Fruit fly (Drosophila melanogaster) whole organism, embryonic: Measurements from ENCODE around the gene Cow.
A peak's percentile ranks its signal among the peaks of the same experiment; 100 is the strongest.

Experiments
- Adf1 ChIP-seq: fragments of 200-800 bp; sonication (Bioruptor generic); IDR thresholded peaks from 2 replicates; pipeline ENCODE4 v1.3.6; 2022; ENCODE audit warnings: missing biosample characterization, missing genetic modification characterization
- B-H1 ChIP-seq: fragments of 200-800 bp; sonication (Bioruptor generic); IDR thresholded peaks from 3 replicates; pipeline ENCODE4 v1.3.6; 2022; ENCODE audit warnings: missing biosample characterization, missing genetic modification characterization
- B-H2 ChIP-seq: fragments of 200-800 bp; sonication (Bioruptor generic); optimal IDR thresholded peaks from 2 replicates; lab custom pipeline; 2018; ENCODE audit warnings: missing biosample characterization, mild to moderate bottlenecking, missing genetic modification characterization
- Bgb ChIP-seq: fragments of 200-800 bp; sonication (Bioruptor generic); IDR thresholded peaks from 2 replicates; pipeline ENCODE4 v1.3.6; 2022; ENCODE audit warnings: missing biosample characterization, missing genetic modification characterization; ENCODE audit not compliant: partially characterized antibody
- CG10274 ChIP-seq: fragments of 200-800 bp; sonication (Bioruptor generic); optimal IDR thresholded peaks from 3 replicates; lab custom pipeline; 2017; ENCODE audit warnings: missing biosample characterization, mild to moderate bottlenecking, missing genetic modification characterization
- CG10431 ChIP-seq: fragments of 200-800 bp; sonication (Bioruptor generic); optimal IDR thresholded peaks from 3 replicates; lab custom pipeline; 2018; ENCODE audit warnings: missing biosample characterization, mild to moderate bottlenecking, missing genetic modification characterization
- CG10565 ChIP-seq: fragments of 200-800 bp; sonication (Bioruptor generic); optimal IDR thresholded peaks from 3 replicates; lab custom pipeline; 2016; ENCODE audit warnings: missing biosample characterization, mild to moderate bottlenecking, missing genetic modification characterization
- CG10979 ChIP-seq: fragments of 200-800 bp; sonication (Bioruptor generic); optimal IDR thresholded peaks from 2 replicates; lab custom pipeline; 2018; ENCODE audit warnings: missing biosample characterization, mild to moderate bottlenecking, missing genetic modification characterization, moderate library complexity
- CG11456 ChIP-seq: fragments of 200-800 bp; sonication (Bioruptor generic); IDR thresholded peaks from 3 replicates; pipeline ENCODE4 v1.3.6; 2022; ENCODE audit warnings: missing biosample characterization, missing genetic modification characterization
- CG11504 ChIP-seq: fragments of 200-800 bp; sonication (Bioruptor generic); optimal IDR thresholded peaks from 3 replicates; lab custom pipeline; 2019; ENCODE audit warnings: missing biosample characterization, mild to moderate bottlenecking, missing genetic modification characterization, moderate library complexity
- CG13123 ChIP-seq: fragments of 200-800 bp; sonication (Bioruptor generic); optimal IDR thresholded peaks from 2 replicates; lab custom pipeline; 2016; ENCODE audit warnings: missing biosample characterization, missing genetic modification characterization
- CG15479 ChIP-seq: fragments of 200-800 bp; sonication (Bioruptor generic); optimal IDR thresholded peaks from 3 replicates; lab custom pipeline; 2019; ENCODE audit warnings: missing biosample characterization, mild to moderate bottlenecking, missing genetic modification characterization, moderate library complexity
- CG17802 ChIP-seq: fragments of 200-800 bp; sonication (Bioruptor generic); optimal IDR thresholded peaks from 2 replicates; lab custom pipeline; 2018; ENCODE audit warnings: missing biosample characterization, mild to moderate bottlenecking, missing genetic modification characterization, moderate library complexity
- CG2202 ChIP-seq: fragments of 200-800 bp; sonication (Bioruptor generic); optimal IDR thresholded peaks from 2 replicates; lab custom pipeline; 2018; ENCODE audit warnings: missing biosample characterization, mild to moderate bottlenecking, missing genetic modification characterization
- CG30020 ChIP-seq: fragments of 200-800 bp; optimal IDR thresholded peaks from 2 replicates; lab custom pipeline; 2019; ENCODE audit warnings: missing biosample characterization, mild to moderate bottlenecking, missing genetic modification characterization, moderate library complexity
- CG30403 ChIP-seq: fragments of 200-800 bp; sonication (Bioruptor generic); optimal IDR thresholded peaks from 3 replicates; lab custom pipeline; 2016; ENCODE audit warnings: missing biosample characterization, missing genetic modification characterization
- CG33213 ChIP-seq: fragments of 200-800 bp; sonication (Bioruptor generic); optimal IDR thresholded peaks from 3 replicates; lab custom pipeline; 2016; ENCODE audit warnings: missing biosample characterization, missing genetic modification characterization
- CG34224 ChIP-seq: fragments of 200-800 bp; sonication (Bioruptor generic); IDR thresholded peaks from 3 replicates; pipeline ENCODE4 v1.3.6; 2022; ENCODE audit warnings: missing biosample characterization, missing genetic modification characterization; ENCODE audit not compliant: partially characterized antibody
- CG34376 ChIP-seq: fragments of 200-800 bp; sonication (Bioruptor generic); optimal IDR thresholded peaks from 2 replicates; lab custom pipeline; 2018; ENCODE audit warnings: missing biosample characterization, mild to moderate bottlenecking, missing genetic modification characterization
- CG34422 ChIP-seq: fragments of 200-800 bp; sonication (Bioruptor generic); IDR thresholded peaks from 3 replicates; pipeline ENCODE4 v1.3.6; 2022; ENCODE audit warnings: missing biosample characterization, missing genetic modification characterization
- CG4360 ChIP-seq: fragments of 200-800 bp; sonication (Bioruptor generic); IDR thresholded peaks from 2 replicates; pipeline ENCODE4 v1.3.6; 2022; ENCODE audit warnings: missing biosample characterization, missing genetic modification characterization
- CG43689 ChIP-seq: fragments of 200-800 bp; sonication (Bioruptor generic); IDR thresholded peaks from 2 replicates; pipeline ENCODE4 v1.3.6; 2022; ENCODE audit warnings: missing biosample characterization, missing genetic modification characterization
- CG4820 ChIP-seq: fragments of 200-800 bp; sonication (Bioruptor generic); optimal IDR thresholded peaks from 3 replicates; lab custom pipeline; 2016; ENCODE audit warnings: missing biosample characterization, missing genetic modification characterization
- CG6254 ChIP-seq: fragments of 200-800 bp; sonication (Bioruptor generic); optimal IDR thresholded peaks from 3 replicates; lab custom pipeline; 2017; ENCODE audit warnings: mild to moderate bottlenecking, missing biosample characterization, missing genetic modification reagents, missing genetic modification characterization
- CG6683 ChIP-seq: fragments of 200-800 bp; sonication (Bioruptor generic); optimal IDR thresholded peaks from 2 replicates; lab custom pipeline; 2017; ENCODE audit warnings: missing biosample characterization, mild to moderate bottlenecking, missing genetic modification characterization, missing genetic modification reagents
- CG6765 ChIP-seq: fragments of 200-800 bp; sonication (Bioruptor generic); optimal IDR thresholded peaks from 3 replicates; lab custom pipeline; 2017; ENCODE audit warnings: missing biosample characterization, mild to moderate bottlenecking, missing genetic modification characterization
- CG7786 ChIP-seq: fragments of 200-800 bp; sonication (Bioruptor generic); optimal IDR thresholded peaks from 2 replicates; lab custom pipeline; 2016; ENCODE audit warnings: missing biosample characterization, missing genetic modification characterization
- Dp ChIP-seq: fragments of 200-800 bp; sonication (Bioruptor generic); optimal IDR thresholded peaks from 2 replicates; lab custom pipeline; 2018; ENCODE audit warnings: missing biosample characterization, mild to moderate bottlenecking, missing genetic modification characterization, moderate library complexity
- E2f2 ChIP-seq: fragments of 200-800 bp; sonication (Bioruptor generic); IDR thresholded peaks from 2 replicates; pipeline ENCODE4 v1.3.6; 2022; ENCODE audit warnings: missing biosample characterization, missing genetic modification characterization
- Hr3 ChIP-seq: fragments of 200-800 bp; sonication (Bioruptor generic); optimal IDR thresholded peaks from 3 replicates; lab custom pipeline; 2016; ENCODE audit warnings: missing biosample characterization, missing genetic modification characterization
- Hr39 ChIP-seq: fragments of >200 bp; optimal IDR thresholded peaks from 2 replicates; lab custom pipeline; 2017
- MTF-1 ChIP-seq: fragments of 200-800 bp; sonication (Bioruptor generic); optimal IDR thresholded peaks from 2 replicates; lab custom pipeline; 2018; ENCODE audit warnings: missing biosample characterization, mild to moderate bottlenecking, missing genetic modification characterization, borderline replicate concordance
- NK7.1 ChIP-seq: fragments of 200-800 bp; sonication (Bioruptor generic); optimal IDR thresholded peaks from 3 replicates; lab custom pipeline; 2016; ENCODE audit warnings: missing biosample characterization, missing genetic modification characterization
- Stat92E ChIP-seq, 3 experiments: fragments of >200 bp in 2 of 3; fragments of 200-800 bp in 1 of 3; sonication (Bioruptor generic) in 1 of 3; optimal IDR thresholded peaks; 2 replicates each; lab custom pipeline; 2017 to 2019; ENCODE audit warnings: missing biosample characterization in 3 of 3, missing genetic modification characterization in 3 of 3, mild to moderate bottlenecking in 1 of 3, moderate library complexity in 1 of 3
- Usf ChIP-seq: fragments of 200-800 bp; sonication (Bioruptor generic); optimal IDR thresholded peaks from 2 replicates; lab custom pipeline; 2017; ENCODE audit warnings: missing genotype, missing biosample characterization, missing genetic modification characterization
- Xrp1 ChIP-seq: fragments of 200-800 bp; sonication (Bioruptor generic); IDR thresholded peaks from 2 replicates; pipeline ENCODE4 v1.3.6; 2022; ENCODE audit warnings: missing biosample characterization, missing genetic modification characterization
- bcd ChIP-seq: fragments of 200-800 bp; sonication (Bioruptor generic); optimal IDR thresholded peaks from 2 replicates; lab custom pipeline; 2017; ENCODE audit warnings: missing biosample characterization, mild to moderate bottlenecking, missing genetic modification characterization
- chm ChIP-seq: fragments of 200-800 bp; sonication (Bioruptor generic); IDR thresholded peaks from 2 replicates; pipeline ENCODE4 v1.3.6; 2022; ENCODE audit warnings: missing biosample characterization, missing genetic modification characterization
- danr ChIP-seq: fragments of 200-800 bp; sonication (Bioruptor generic); IDR thresholded peaks from 2 replicates; pipeline ENCODE4 v1.3.6; 2022; ENCODE audit warnings: missing biosample characterization, missing genetic modification characterization
- eve ChIP-seq, 2 experiments: fragments of >200 bp; optimal IDR thresholded peaks; 2 replicates each; lab custom pipeline; 2017; ENCODE audit warnings: missing biosample characterization in 2 of 2, missing genetic modification characterization in 2 of 2
- eyg ChIP-seq: fragments of 200-800 bp; sonication (Bioruptor generic); optimal IDR thresholded peaks from 3 replicates; lab custom pipeline; 2016; ENCODE audit warnings: missing biosample characterization, missing genetic modification characterization
- gsb-n ChIP-seq: fragments of 200-800 bp; sonication (Bioruptor generic); optimal IDR thresholded peaks from 3 replicates; lab custom pipeline; 2018; ENCODE audit warnings: missing biosample characterization, mild to moderate bottlenecking, missing genetic modification characterization
- her ChIP-seq: fragments of 200-800 bp; sonication (Bioruptor generic); optimal IDR thresholded peaks from 2 replicates; lab custom pipeline; 2016; ENCODE audit warnings: missing biosample characterization, missing genetic modification characterization
- ind ChIP-seq: fragments of 200-800 bp; sonication (Bioruptor generic); optimal IDR thresholded peaks from 3 replicates; lab custom pipeline; 2016; ENCODE audit warnings: missing biosample characterization, missing genetic modification characterization
- kay ChIP-seq: fragments of 200-800 bp; sonication (Bioruptor generic); optimal IDR thresholded peaks from 2 replicates; lab custom pipeline; 2016; ENCODE audit warnings: missing biosample characterization, missing genetic modification characterization
- scrt ChIP-seq: fragments of 200-800 bp; sonication (Bioruptor generic); optimal IDR thresholded peaks from 2 replicates; lab custom pipeline; 2018; ENCODE audit warnings: missing biosample characterization, mild to moderate bottlenecking, missing genetic modification characterization, moderate library complexity
- sens-2 ChIP-seq: fragments of 200-800 bp; sonication (Bioruptor generic); IDR thresholded peaks from 2 replicates; pipeline ENCODE4 v1.3.6; 2022; ENCODE audit warnings: missing biosample characterization, missing genetic modification characterization
- slou ChIP-seq: fragments of 200-800 bp; sonication (Bioruptor generic); optimal IDR thresholded peaks from 3 replicates; lab custom pipeline; 2016; ENCODE audit warnings: missing biosample characterization, missing genetic modification characterization
- twi ChIP-seq: fragments of 200-800 bp; optimal IDR thresholded peaks from 2 replicates; lab custom pipeline; 2019; ENCODE audit warnings: missing biosample characterization, mild to moderate bottlenecking, missing genetic modification characterization, moderate library complexity
- z ChIP-seq: fragments of 200-800 bp; sonication (Bioruptor generic); IDR thresholded peaks from 3 replicates; pipeline ENCODE4 v1.3.6; 2022; ENCODE audit warnings: missing biosample characterization, missing genetic modification characterization
- zfh2 ChIP-seq: fragments of 200-800 bp; sonication (Bioruptor generic); optimal IDR thresholded peaks from 2 replicates; lab custom pipeline; 2016; ENCODE audit warnings: missing biosample characterization, missing genetic modification characterization

Gene Cow

DNA sequence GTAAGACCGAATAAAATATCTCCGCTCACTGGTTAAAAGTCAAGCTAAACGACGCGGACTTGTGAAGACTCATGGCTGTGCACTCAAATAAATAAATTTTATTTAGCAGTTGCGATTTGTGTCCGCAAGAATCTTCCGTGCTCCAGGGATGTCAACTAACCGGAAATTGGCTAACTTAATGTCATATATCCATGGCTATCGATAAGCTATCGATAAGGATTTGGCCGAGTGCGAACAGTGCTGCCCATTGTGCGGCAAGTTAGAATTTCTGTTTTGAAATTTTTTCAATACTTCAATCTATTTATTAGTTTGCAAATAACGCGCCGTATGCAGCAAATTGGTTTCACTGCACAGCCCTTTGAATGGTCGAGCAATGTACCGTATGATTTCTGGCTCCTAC lies 58.6 kb downstream of the Cow start, which contains the start of gene p53 (continued):
- TF ChIP-seq Bgb (GFP tag; lab: Robert Waterston, UW) (peak; percentile 76), CG15479 (no peak), scrt (GFP tag; lab: Kevin White, UChicago) (peak; percentile 70), kay (GFP tag; lab: Kevin White, UChicago) (peak; percentile 27), her (peak; percentile 68), Stat92E (GFP tag; optimal IDR thresholded peaks at IDR 0.05; lab: Kevin White, UChicago) (no peak), Dp (GFP tag; lab: Kevin White, UChicago) (peak; percentile 84), eve (GFP tag; optimal IDR thresholded peaks at IDR 0.05; lab: Kevin White, UChicago) (no peak), E2f2 (GFP tag; lab: Robert Waterston, UW) (peak; percentile 91), CG10565 (GFP tag; lab: Kevin White, UChicago) (no peak), Usf (GFP tag; lab: Kevin White, UChicago) (peak; percentile 21), Xrp1 (GFP tag; lab: Robert Waterston, UW) (no peak), ind (peak; percentile 33), CG6765 (GFP tag; lab: Kevin White, UChicago) (peak; percentile 88), CG30403 (GFP tag; lab: Kevin White, UChicago) (peak; percentile 57), B-H2 (GFP tag; lab: Kevin White, UChicago) (peak; percentile 66), Adf1 (GFP tag; lab: Robert Waterston, UW) (no peak), CG7786 (peak; percentile 28), CG43689 (GFP tag; lab: Robert Waterston, UW) (no peak; the same call in 1 of the 2 replicates), chm (GFP tag; lab: Robert Waterston, UW) (peak; percentile 86), bcd (GFP tag; lab: Kevin White, UChicago) (peak; percentile 89), Hr39 (no peak), CG34376 (GFP tag; lab: Kevin White, UChicago) (peak; percentile 78), CG10431 (GFP tag; lab: Kevin White, UChicago) (peak; percentile 32), gsb-n (tag; lab: Kevin White, UChicago) (peak; percentile 59), CG6683 (peak; percentile 64), danr (GFP tag; lab: Robert Waterston, UW) (no peak), B-H1 (GFP tag; lab: Robert Waterston, UW) (peak; percentile 51; the same call in 1 of the 3 replicates), CG34422 (GFP tag; lab: Robert Waterston, UW) (peak; percentile 68; the same call in 2 of the 3 replicates), zfh2 (GFP tag; lab: Kevin White, UChicago) (peak; percentile 29), z (GFP tag; lab: Robert Waterston, UW) (no peak), CG11456 (GFP tag; lab: Robert Waterston, UW) (peak; percentile 86; the same call in 2 of the 3 replicates), eyg (GFP tag; lab: Kevin White, UChicago) (peak; percentile 68), CG6254 (GFP tag; lab: Kevin White, UChicago) (peak; percentile 62), CG4820 (peak; percentile 40), CG10274 (peak; percentile 70), sens-2 (GFP tag; lab: Robert Waterston, UW) (peak; percentile 47; the same call in 1 of the 2 replicates), MTF-1 (GFP tag; lab: Kevin White, UChicago) (peak; percentile 86), CG13123 (GFP tag; lab: Kevin White, UChicago) (peak; percentile 35), slou (peak; percentile 49), CG11504 (tag; lab: Kevin White, UChicago) (no peak), CG4360 (GFP tag; lab: Robert Waterston, UW) (peak; percentile 46), NK7.1 (GFP tag; lab: Kevin White, UChicago) (peak; percentile 81), CG34224 (GFP tag; lab: Robert Waterston, UW) (peak; percentile 54), twi (tag; lab: Kevin White, UChicago) (peak; percentile 49), CG17802 (peak; percentile 80), CG10979 (tag; lab: Kevin White, UChicago) (peak; percentile 49), CG30020 (tag; lab: Kevin White, UChicago) (no peak), CG33213 (peak; percentile 88), CG2202 (tag; lab: Kevin White, UChicago) (peak; percentile 60), Hr3 (GFP tag; lab: Kevin White, UChicago) (peak; percentile 50)
